Worm (Caenorhabditis elegans): Measurements from ENCODE around the gene C50B8.4.

DNA sequence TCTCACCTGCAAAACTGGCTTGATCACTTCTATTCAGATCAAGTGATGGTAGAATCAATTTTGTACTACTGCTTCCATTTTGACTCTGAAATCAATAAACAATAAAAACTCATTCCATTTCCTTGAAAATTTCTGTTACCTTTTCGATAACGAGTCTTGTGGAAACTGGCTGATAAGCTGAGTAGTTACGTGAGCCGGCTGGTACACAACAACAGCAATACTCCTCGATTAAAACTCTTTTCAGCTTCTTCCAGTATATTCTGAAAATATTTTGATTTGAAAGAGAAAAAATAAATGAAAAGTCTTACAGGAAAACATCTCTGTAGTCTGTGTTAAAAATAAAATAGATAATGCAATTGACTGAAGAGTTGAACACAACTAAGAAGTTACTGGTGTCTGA lies 39.3 kb upstream of the C50B8.4 start:
- no peak for TF ChIP-seq flt-1 (GFP tag; IDR thresholded peaks at IDR 0.05)
- TF ChIP-seq med-1 (GFP tag; optimal IDR thresholded peaks at IDR 0.05; ENCODE audit: insufficient read depth): no peak
- no peak for TF ChIP-seq ztf-29 (GFP tag; IDR thresholded peaks at IDR 0.05)
- no peak for TF ChIP-seq ref-1 (GFP tag; conservative IDR thresholded peaks at IDR 0.05)
- TF ChIP-seq tab-1 (GFP tag; IDR thresholded peaks at IDR 0.05): no peak
- no peak for TF ChIP-seq klf-2 (GFP tag; conservative IDR thresholded peaks at IDR 0.05)
- no peak for TF ChIP-seq ztf-23 (GFP tag; IDR thresholded peaks at IDR 0.05)
- no peak for TF ChIP-seq cog-1 (tag; optimal IDR thresholded peaks at IDR 0.05)
